Fruit fly (Drosophila melanogaster): Measurements from ENCODE around the gene jvl.

dm6 chr3R:14708948-14709385 lies 32.4 kb upstream of the jvl start:
- TF ChIP-seq psq (optimal IDR thresholded peaks at IDR 0.05) (no peak), CG8478 (optimal IDR thresholded peaks at IDR 0.05) (no peak)

Measured in whole organism.